Worm (Caenorhabditis elegans): ENCODE measurements around the gene B0034.7.

The B0034.7 gene

ce11 chrII:5959575-5960119 lies 1.8 kb upstream of the B0034.7 start (continued):
- TF ChIP-seq pag-3 (tag; optimal IDR thresholded peaks at IDR 0.05; ENCODE audit: borderline replicate concordance, insufficient read depth) (no peak), mdl-1 (tag; optimal IDR thresholded peaks at IDR 0.05) (no peak)

ce11 chrII:5962343-5962742 lies 926 bp downstream of the B0034.7 start:
- TF ChIP-seq jun-1 (tag; optimal IDR thresholded peaks at IDR 0.05): no peak
- no peak for TF ChIP-seq ets-5 (GFP tag; IDR thresholded peaks at IDR 0.05)
- no peak for TF ChIP-seq nhr-85 (tag)
- TF ChIP-seq lir-3 (tag; optimal IDR thresholded peaks at IDR 0.05; ENCODE audit: poor library complexity): no peak
- no peak for TF ChIP-seq aha-1 (tag; optimal IDR thresholded peaks at IDR 0.05)
- TF ChIP-seq snu-23 (GFP tag; optimal IDR thresholded peaks at IDR 0.05): no peak
- TF ChIP-seq nhr-71 (tag; optimal IDR thresholded peaks at IDR 0.05): peak; percentile 8
- no peak for TF ChIP-seq ceh-63 (GFP tag; optimal IDR thresholded peaks at IDR 0.05)
- TF ChIP-seq ceh-82 (tag; optimal IDR thresholded peaks at IDR 0.05): peak in 1 of 3 experiments; percentile 16
- peak in 1 of 2 experiments; percentile 15 for TF ChIP-seq lsy-2 (tag; optimal IDR thresholded peaks at IDR 0.05)
- peak; percentile 53 for TF ChIP-seq lin-14 (GFP tag; optimal IDR thresholded peaks at IDR 0.05)
- TF ChIP-seq Y116A8C.19 (tag; optimal IDR thresholded peaks at IDR 0.05; ENCODE audit: borderline replicate concordance): no peak
- no peak for TF ChIP-seq dsc-1 (tag; optimal IDR thresholded peaks at IDR 0.05)
- no peak for TF ChIP-seq tbx-2 (tag; optimal IDR thresholded peaks at IDR 0.05)
- TF ChIP-seq ceh-88 (GFP tag; IDR thresholded peaks at IDR 0.05): no peak
- TF ChIP-seq egl-13 (tag; optimal IDR thresholded peaks at IDR 0.05): no peak
- TF ChIP-seq nhr-11 (tag; optimal IDR thresholded peaks at IDR 0.05): no peak
- TF ChIP-seq skn-1 (tag; optimal IDR thresholded peaks at IDR 0.05): no peak
- TF ChIP-seq fkh-10 (GFP tag; optimal IDR thresholded peaks at IDR 0.05): peak; percentile 69
- TF ChIP-seq ztf-4 (tag; optimal IDR thresholded peaks at IDR 0.05): no peak
- TF ChIP-seq unc-62 (GFP tag; optimal IDR thresholded peaks at IDR 0.05): no peak

- TF ChIP-seq ztf-4 (tag; optimal IDR thresholded peaks at IDR 0.05): peak; percentile 13
- no peak for TF ChIP-seq zag-1 (tag; optimal IDR thresholded peaks at IDR 0.05)
- TF ChIP-seq aha-1 (tag; optimal IDR thresholded peaks at IDR 0.05): no peak
- TF ChIP-seq tlp-1 (tag; optimal IDR thresholded peaks at IDR 0.05): no peak
- TF ChIP-seq nhr-71 (tag; optimal IDR thresholded peaks at IDR 0.05): peak; percentile 0
- peak; percentile 49 for TF ChIP-seq dsc-1 (tag; optimal IDR thresholded peaks at IDR 0.05)
- no peak for TF ChIP-seq ceh-88 (GFP tag; IDR thresholded peaks at IDR 0.05)
- peak; percentile 63 for TF ChIP-seq fkh-8 (tag; optimal IDR thresholded peaks at IDR 0.05)
These were observed 3.5 kb downstream of the B0034.7 start for ce11 chrII:5964962-5965361.

ce11 chrII:5966637-5967036 lies 5.2 kb downstream of the B0034.7 start:
- peak in 1 of 2 experiments; percentile 5 for TF ChIP-seq lin-35 (GFP tag; optimal IDR thresholded peaks at IDR 0.05)
- TF ChIP-seq swsn-7 (tag; optimal IDR thresholded peaks at IDR 0.05): peak; percentile 30
- TF ChIP-seq lin-39 (tag; optimal IDR thresholded peaks at IDR 0.05): no peak
- TF ChIP-seq skn-1 (tag; optimal IDR thresholded peaks at IDR 0.05): peak; percentile 53
- TF ChIP-seq F16B12.6 (tag; optimal IDR thresholded peaks at IDR 0.05): no peak
- TF ChIP-seq nhr-47 (tag; optimal IDR thresholded peaks at IDR 0.05): peak; percentile 59
- no peak for TF ChIP-seq alr-1 (tag; optimal IDR thresholded peaks at IDR 0.05; ENCODE audit: borderline replicate concordance)
- peak; percentile 57 for TF ChIP-seq isw-1 (GFP tag; IDR thresholded peaks at IDR 0.05)
- peak; percentile 20 for TF ChIP-seq egl-13 (tag; optimal IDR thresholded peaks at IDR 0.05)
- peak; percentile 64 for TF ChIP-seq nhr-71 (tag; optimal IDR thresholded peaks at IDR 0.05)
- TF ChIP-seq aha-1 (tag; optimal IDR thresholded peaks at IDR 0.05): no peak
- TF ChIP-seq fkh-10 (GFP tag; optimal IDR thresholded peaks at IDR 0.05): peak; percentile 13
- peak; percentile 93 for TF ChIP-seq fkh-8 (tag; optimal IDR thresholded peaks at IDR 0.05)
- peak; percentile 73 for TF ChIP-seq lin-14 (GFP tag; optimal IDR thresholded peaks at IDR 0.05)
- TF ChIP-seq efl-1 (optimal IDR thresholded peaks at IDR 0.05): peak; percentile 20 to 53
- peak in 1 of 2 experiments; percentile 80 for TF ChIP-seq efl-1 (GFP tag; optimal IDR thresholded peaks at IDR 0.05 in 1 of 2)
- peak; percentile 55 for TF ChIP-seq snpc-4 (tag; optimal IDR thresholded peaks at IDR 0.05)
- TF ChIP-seq lsy-2 (tag; optimal IDR thresholded peaks at IDR 0.05): peak in 1 of 2 experiments; percentile 37
- TF ChIP-seq tbx-2 (tag; optimal IDR thresholded peaks at IDR 0.05): peak; percentile 35
- peak; percentile 74 for TF ChIP-seq zip-4 (GFP tag; optimal IDR thresholded peaks at IDR 0.05)
- no peak for TF ChIP-seq zag-1 (tag; optimal IDR thresholded peaks at IDR 0.05)
- no peak for TF ChIP-seq elt-2 (tag; optimal IDR thresholded peaks at IDR 0.05)
- TF ChIP-seq ces-1 (GFP tag; optimal IDR thresholded peaks at IDR 0.05): no peak
- TF ChIP-seq unc-86 (tag; optimal IDR thresholded peaks at IDR 0.05): peak; percentile 48
- TF ChIP-seq efl-3 (GFP tag; optimal IDR thresholded peaks at IDR 0.05): no peak
- no peak for TF ChIP-seq fos-1 (tag; optimal IDR thresholded peaks at IDR 0.05)
- peak; percentile 23 to 73 (median 51) for TF ChIP-seq ceh-82 (tag; optimal IDR thresholded peaks at IDR 0.05)
